Fruit fly (Drosophila melanogaster): Measurements from ENCODE around the gene CG5783.

CG5783 gene

DNA sequence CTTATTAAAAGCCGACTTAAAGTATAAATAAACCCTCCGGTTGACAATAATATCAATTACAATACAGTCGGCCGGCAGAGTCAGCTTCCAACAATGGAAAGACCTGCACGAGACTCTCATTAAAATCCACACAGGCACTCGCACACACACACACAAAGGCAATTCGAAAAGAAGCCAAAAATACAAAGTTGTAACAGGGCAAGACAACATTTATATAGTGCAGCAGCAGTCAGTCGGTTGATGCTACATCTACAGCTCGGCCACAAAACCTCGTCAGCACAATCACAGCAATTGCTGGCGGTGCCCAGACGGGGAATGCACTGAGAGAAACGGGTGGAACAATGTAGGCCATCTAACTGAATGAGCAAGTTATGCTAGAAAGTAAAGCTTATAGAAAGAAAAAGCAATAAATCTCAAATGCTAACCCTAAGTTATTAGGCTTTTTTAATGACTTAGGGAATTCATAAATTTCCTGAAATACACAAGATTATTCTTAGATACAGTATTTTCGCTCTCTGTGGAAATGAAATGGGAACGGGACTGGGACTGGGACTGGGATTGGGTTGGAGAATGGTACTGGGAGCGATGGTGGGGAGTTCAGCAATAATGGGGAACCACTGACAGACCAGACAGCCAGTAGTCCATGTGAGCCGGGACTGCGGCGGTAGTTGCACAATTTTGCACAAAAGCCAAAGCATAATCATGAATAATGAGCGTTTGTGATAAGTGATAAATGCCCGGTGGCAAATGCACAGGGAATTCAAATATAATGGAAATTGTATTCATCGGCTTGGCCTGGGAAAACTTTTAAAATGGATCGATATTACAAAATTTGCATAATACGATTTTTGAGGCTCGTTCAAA is 34.2 kb upstream of the CG5783 start (continued):
- TF ChIP-seq zfh2 (GFP tag; optimal IDR thresholded peaks at IDR 0.05), result peak; percentile 8
- peak; percentile 68 for TF ChIP-seq lab (GFP tag; optimal IDR thresholded peaks at IDR 0.05)
- TF ChIP-seq CG10543 (GFP tag; optimal IDR thresholded peaks at IDR 0.05), result no peak
- TF ChIP-seq CG12744 (GFP tag; optimal IDR thresholded peaks at IDR 0.05), result no peak
- TF ChIP-seq slp2 (GFP tag; optimal IDR thresholded peaks at IDR 0.05), result no peak
- 0 out of 2 replicates have a peak, but pooled peaks have one; percentile 19 for TF ChIP-seq E2f2 (GFP tag; IDR thresholded peaks at IDR 0.05)
- peak; percentile 25; the same call in 1 of the 2 replicates for TF ChIP-seq klu (GFP tag; IDR thresholded peaks at IDR 0.05)
- no peak for TF ChIP-seq pzg (GFP tag; optimal IDR thresholded peaks at IDR 0.05)
- peak; percentile 43 for TF ChIP-seq CG30403 (GFP tag; optimal IDR thresholded peaks at IDR 0.05)
- TF ChIP-seq Bdp1 (GFP tag; optimal IDR thresholded peaks at IDR 0.05), result no peak
- TF ChIP-seq Gsc (GFP tag; IDR thresholded peaks at IDR 0.05), result no peak
- TF ChIP-seq Blimp-1 (GFP tag; optimal IDR thresholded peaks at IDR 0.05), result peak; percentile 58
- TF ChIP-seq disco-r (GFP tag; optimal IDR thresholded peaks at IDR 0.05), result no peak
- TF ChIP-seq Ptx1 (GFP tag; IDR thresholded peaks at IDR 0.05), result peak; percentile 59
- no peak for TF ChIP-seq mirr (GFP tag; optimal IDR thresholded peaks at IDR 0.05)
- peak; percentile 19 for TF ChIP-seq Six4 (GFP tag; optimal IDR thresholded peaks at IDR 0.05)
- no peak for TF ChIP-seq D19B (GFP tag; optimal IDR thresholded peaks at IDR 0.05)
- TF ChIP-seq Oli (tag; optimal IDR thresholded peaks at IDR 0.05), result peak; percentile 45
- no peak for TF ChIP-seq Lim3 (GFP tag; IDR thresholded peaks at IDR 0.05)
- no peak for TF ChIP-seq lola (GFP tag; optimal IDR thresholded peaks at IDR 0.05)
- peak; percentile 35 for TF ChIP-seq CG18262 (tag; optimal IDR thresholded peaks at IDR 0.05)
- TF ChIP-seq pan (optimal IDR thresholded peaks at IDR 0.05), result no peak
- peak in 1 of 2 experiments; percentile 68 for TF ChIP-seq pan (GFP tag; optimal IDR thresholded peaks at IDR 0.05 in 1 of 2, IDR thresholded peaks at IDR 0.05 in 1 of 2)
- TF ChIP-seq sim (GFP tag; IDR thresholded peaks at IDR 0.05), result no peak
- TF ChIP-seq Abd-B (GFP tag; optimal IDR thresholded peaks at IDR 0.05), result peak; percentile 57
- peak; percentile 22 for TF ChIP-seq slou (GFP tag; optimal IDR thresholded peaks at IDR 0.05)
- TF ChIP-seq esg (GFP tag; conservative IDR thresholded peaks at IDR 0.05), result peak; percentile 34; the same call in 1 of the 2 replicates
- TF ChIP-seq caup (GFP tag; optimal IDR thresholded peaks at IDR 0.05; ENCODE audit: severe bottlenecking), result peak; percentile 22
- TF ChIP-seq Xrp1 (GFP tag; IDR thresholded peaks at IDR 0.05), result peak; percentile 64
- no peak for TF ChIP-seq phol (tag; optimal IDR thresholded peaks at IDR 0.05)
- no peak; the same call in 2 of the 3 replicates for TF ChIP-seq croc (GFP tag; conservative IDR thresholded peaks at IDR 0.05)
- TF ChIP-seq Ada2b (GFP tag; IDR thresholded peaks at IDR 0.05), result no peak
- no peak for TF ChIP-seq fu2 (GFP tag; optimal IDR thresholded peaks at IDR 0.05)
- no peak for TF ChIP-seq CG7928 (GFP tag; optimal IDR thresholded peaks at IDR 0.05)
- peak; percentile 16 for TF ChIP-seq Dad (GFP tag; optimal IDR thresholded peaks at IDR 0.05)
- no peak for TF ChIP-seq Optix (GFP tag; IDR thresholded peaks at IDR 0.05)
- TF ChIP-seq ATbp (GFP tag; optimal IDR thresholded peaks at IDR 0.05), result peak; percentile 45
- TF ChIP-seq dysf (GFP tag; IDR thresholded peaks at IDR 0.05), result peak; percentile 45; the same call in 2 of the 3 replicates
- no peak for TF ChIP-seq D19A (tag; optimal IDR thresholded peaks at IDR 0.05)
- TF ChIP-seq p53 (GFP tag; optimal IDR thresholded peaks at IDR 0.05), result no peak
- TF ChIP-seq CG7556 (GFP tag; optimal IDR thresholded peaks at IDR 0.05), result peak; percentile 19
- peak; percentile 33 for TF ChIP-seq CG13424 (tag; optimal IDR thresholded peaks at IDR 0.05)
- TF ChIP-seq odd (GFP tag; optimal IDR thresholded peaks at IDR 0.05), result no peak
- TF ChIP-seq CG6654 (GFP tag; optimal IDR thresholded peaks at IDR 0.05), result no peak
- TF ChIP-seq nmo (GFP tag; optimal IDR thresholded peaks at IDR 0.05), result peak; percentile 63
- TF ChIP-seq CG12219 (GFP tag; optimal IDR thresholded peaks at IDR 0.05), result peak; percentile 12
- TF ChIP-seq dan (GFP tag; IDR thresholded peaks at IDR 0.05), result no peak
- no peak for TF ChIP-seq Adf1 (GFP tag; IDR thresholded peaks at IDR 0.05)
- no peak for TF ChIP-seq eve (GFP tag; optimal IDR thresholded peaks at IDR 0.05)

Measured in whole organism, embryonic.